Fruit fly (Drosophila melanogaster): ENCODE results near the gene CG2218.

dm6 chr3R:30390304-30390703 lies 37.8 kb downstream of the CG2218 start:
- TF ChIP-seq CG1620 (GFP tag; optimal IDR thresholded peaks at IDR 0.05) (no peak), CG12768 (GFP tag; optimal IDR thresholded peaks at IDR 0.05) (no peak), Crg-1 (GFP tag; optimal IDR thresholded peaks at IDR 0.05) (no peak), cic (GFP tag; optimal IDR thresholded peaks at IDR 0.05) (no peak), pad (GFP tag; optimal IDR thresholded peaks at IDR 0.05) (no peak), CG11617 (GFP tag; optimal IDR thresholded peaks at IDR 0.05) (no peak), CG7101 (tag; optimal IDR thresholded peaks at IDR 0.05) (no peak), ovo (GFP tag; optimal IDR thresholded peaks at IDR 0.05) (no peak), kay (GFP tag; ENCODE audit: borderline replicate concordance) (peak; percentile 15), Mnt (GFP tag; optimal IDR thresholded peaks at IDR 0.05) (no peak), CG33017 (tag; optimal IDR thresholded peaks at IDR 0.05) (no peak), tj (GFP tag; optimal IDR thresholded peaks at IDR 0.05) (no peak)
